Worm (Caenorhabditis elegans): ENCODE results near the gene C34C12.2.
A peak's percentile ranks its signal among the peaks of the same experiment; 100 is the strongest.

DNA sequence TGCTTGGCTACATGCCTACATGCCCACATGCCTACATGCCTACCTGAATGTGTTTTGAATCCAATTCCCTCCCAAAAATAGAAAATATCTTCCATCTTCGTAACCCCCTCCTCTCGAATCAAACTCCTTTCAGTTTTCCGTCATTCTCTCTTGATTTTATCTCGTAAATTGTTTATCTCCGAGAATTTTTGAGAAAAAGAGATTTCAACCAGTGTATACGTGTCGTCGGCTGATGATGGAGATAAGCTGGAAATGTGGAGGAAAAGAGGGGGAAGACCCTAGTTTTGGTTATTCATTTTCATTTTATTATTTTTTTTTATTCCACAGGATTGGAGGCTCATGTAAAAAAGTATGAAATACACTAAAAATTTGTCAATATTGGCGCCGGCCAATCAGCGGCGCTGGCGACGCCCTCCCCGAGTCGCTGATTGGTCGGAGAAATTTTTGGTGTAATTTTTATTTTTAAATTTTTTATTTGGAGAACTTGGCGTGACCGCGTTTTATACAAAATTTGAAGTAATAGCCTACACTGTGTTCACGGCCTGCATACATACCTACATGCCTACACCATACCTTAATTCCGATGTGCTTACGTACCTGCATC, 25.3 kb downstream of the C34C12.2 start:
- no peak for TF ChIP-seq mab-5 (tag; optimal IDR thresholded peaks at IDR 0.05)
- no peak for TF ChIP-seq ztf-11 (tag; optimal IDR thresholded peaks at IDR 0.05)
- no peak for TF ChIP-seq ama-1 (optimal IDR thresholded peaks at IDR 0.05)
- TF ChIP-seq C34F6.9 (tag; optimal IDR thresholded peaks at IDR 0.05) = no peak
- peak; percentile 58 for TF ChIP-seq elt-1 (tag; optimal IDR thresholded peaks at IDR 0.05)
- TF ChIP-seq sma-3 (GFP tag; optimal IDR thresholded peaks at IDR 0.05) = no peak
- no peak for TF ChIP-seq snpc-4 (tag; optimal IDR thresholded peaks at IDR 0.05)
- no peak for TF ChIP-seq lsy-2 (tag; optimal IDR thresholded peaks at IDR 0.05)
